Worm (Caenorhabditis elegans): ENCODE measurements around the gene mrp-6.

Gene mrp-6

DNA sequence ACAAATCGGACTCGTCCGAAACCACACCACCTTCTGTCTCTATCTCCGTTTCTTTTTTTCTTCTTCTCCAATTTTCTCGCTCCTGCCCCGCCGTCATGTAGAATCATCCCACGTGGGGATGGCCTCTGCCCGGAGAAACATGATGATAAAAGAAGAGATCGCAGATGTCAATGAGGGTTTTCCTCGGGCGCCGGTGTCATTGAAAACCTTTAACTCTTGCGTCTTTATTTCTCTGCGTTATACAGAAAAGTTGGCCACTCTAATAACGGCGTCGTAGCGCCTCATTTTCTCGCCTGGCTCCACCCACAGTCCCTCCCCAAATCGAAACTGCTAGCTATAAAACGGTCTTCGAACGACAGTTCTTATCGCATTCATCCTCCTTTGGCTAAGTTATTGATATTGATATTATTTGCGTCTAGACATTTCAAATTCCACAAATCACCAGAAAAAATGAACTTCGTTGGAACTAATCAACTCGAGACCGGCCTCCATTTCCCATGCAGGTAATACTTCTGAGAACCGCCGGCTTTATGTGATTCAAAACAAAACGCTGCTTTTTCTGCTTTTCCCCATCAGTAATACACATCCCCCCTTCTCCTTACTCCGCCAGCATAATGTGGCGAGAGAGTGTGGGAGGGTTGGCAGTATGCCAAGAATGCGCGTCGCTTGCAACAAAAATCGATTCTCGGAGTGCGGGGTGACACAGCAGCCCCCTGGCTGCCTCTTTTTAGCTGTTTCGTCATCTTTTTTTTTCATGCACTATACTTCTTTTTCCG lies 41.3 kb downstream of the mrp-6 start (continued):
- TF ChIP-seq zfp-2 (tag; optimal IDR thresholded peaks at IDR 0.05) (peak; percentile 36), dmd-8 (GFP tag; IDR thresholded peaks at IDR 0.05) (no peak), daf-8 (GFP tag; IDR thresholded peaks at IDR 0.05) (0 out of 2 replicates have a peak, but pooled peaks have one; percentile 34), dpl-1 (GFP tag; optimal IDR thresholded peaks at IDR 0.05) (peak; percentile 23), jun-1 (tag; optimal IDR thresholded peaks at IDR 0.05) (no peak), madf-5 (GFP tag; IDR thresholded peaks at IDR 0.05) (0 out of 4 replicates have a peak, but pooled peaks have one; percentile 32 to 56), tra-1 (GFP tag; IDR thresholded peaks at IDR 0.05) (peak; percentile 29; the same call in 1 of the 2 replicates), Y75B8A.6 (GFP tag; IDR thresholded peaks at IDR 0.05) (no peak), hlh-30 (tag; optimal IDR thresholded peaks at IDR 0.05; ENCODE audit: insufficient read depth) (peak; percentile 88), dmd-9 (GFP tag; IDR thresholded peaks at IDR 0.05) (peak; percentile 82; the same call in 1 of the 2 replicates), zag-1 (tag; optimal IDR thresholded peaks at IDR 0.05) (no peak), nhr-41 (GFP tag; IDR thresholded peaks at IDR 0.05) (0 out of 2 replicates have a peak, but pooled peaks have one; percentile 17), ceh-20 (GFP tag; IDR thresholded peaks at IDR 0.05) (peak; percentile 15; the same call in 1 of the 2 replicates), spr-1 (tag; optimal IDR thresholded peaks at IDR 0.05) (peak; percentile 9), T26A8.4 (GFP tag; IDR thresholded peaks at IDR 0.05) (peak; percentile 35), arid-1 (GFP tag; conservative IDR thresholded peaks at IDR 0.05) (peak; percentile 33; the same call in 1 of the 2 replicates), lsy-2 (tag; optimal IDR thresholded peaks at IDR 0.05) (peak; percentile 11 to 48), F37D6.2 (tag; optimal IDR thresholded peaks at IDR 0.05) (peak; percentile 64), zip-2 (tag; optimal IDR thresholded peaks at IDR 0.05) (no peak), R02D3.7 (tag; optimal IDR thresholded peaks at IDR 0.05) (no peak), aha-1 (tag) (peak; percentile 100), ctbp-1 (GFP tag; IDR thresholded peaks at IDR 0.05) (peak; percentile 57; the same call in 1 of the 2 replicates), nhr-6 (tag; optimal IDR thresholded peaks at IDR 0.05) (peak; percentile 9), mdl-1 (tag; optimal IDR thresholded peaks at IDR 0.05) (peak; percentile 97 to 98), lin-13 (GFP tag; optimal IDR thresholded peaks at IDR 0.05) (peak; percentile 39), ztf-7 (tag; optimal IDR thresholded peaks at IDR 0.05) (no peak), lir-3 (tag; optimal IDR thresholded peaks at IDR 0.05) (no peak), aly-2 (tag; optimal IDR thresholded peaks at IDR 0.05) (no peak), egl-27 (tag; optimal IDR thresholded peaks at IDR 0.05) (no peak), duxl-1 (tag; optimal IDR thresholded peaks at IDR 0.05; ENCODE audit: poor library complexity) (peak; percentile 45)

DNA sequence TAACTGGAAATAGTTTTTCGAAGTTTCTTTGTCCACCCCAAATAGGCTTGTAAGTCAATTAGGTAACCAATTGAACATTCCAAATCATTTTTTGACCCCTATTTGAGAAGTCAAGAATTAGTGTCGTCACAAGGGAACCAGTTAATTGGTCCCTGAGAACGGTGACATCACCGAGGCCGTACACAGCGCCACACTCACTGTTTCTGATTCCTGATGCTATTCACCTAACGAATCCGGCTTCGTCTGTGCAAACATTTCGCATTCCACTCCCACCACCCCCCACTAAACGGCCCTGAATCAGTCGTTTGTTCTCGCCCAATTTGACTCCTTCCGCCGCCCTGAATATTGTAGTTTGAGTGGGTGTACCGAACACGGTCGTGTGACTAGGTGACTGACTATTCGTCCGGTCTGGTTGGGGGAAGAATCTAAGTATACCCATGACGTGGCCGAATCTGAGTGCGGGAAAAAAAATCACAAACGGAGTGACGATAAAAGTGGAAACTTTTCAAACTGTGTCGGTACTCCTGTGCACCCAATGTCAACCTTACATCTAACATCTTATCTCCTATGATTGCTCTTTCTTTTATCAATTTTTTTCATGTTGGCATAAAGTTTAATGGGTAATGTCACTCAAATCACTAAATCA lies 42.3 kb downstream of the mrp-6 start:
- TF ChIP-seq nhr-28 (tag; optimal IDR thresholded peaks at IDR 0.05), result peak; percentile 23
- peak; percentile 6; the same call in 1 of the 2 replicates for TF ChIP-seq tra-1 (GFP tag; IDR thresholded peaks at IDR 0.05)
- TF ChIP-seq php-3 (GFP tag; IDR thresholded peaks at IDR 0.05), result peak; percentile 57; the same call in 1 of the 2 replicates
- no peak for TF ChIP-seq ces-1 (GFP tag; optimal IDR thresholded peaks at IDR 0.05)
- peak; percentile 14; the same call in 1 of the 2 replicates for TF ChIP-seq lin-1 (GFP tag; IDR thresholded peaks at IDR 0.05)
- peak; percentile 14; the same call in 1 of the 2 replicates for TF ChIP-seq set-16 (GFP tag; IDR thresholded peaks at IDR 0.05)
- TF ChIP-seq mdt-29 (GFP tag; IDR thresholded peaks at IDR 0.05), result peak; percentile 27; the same call in 1 of the 2 replicates
- TF ChIP-seq F26F4.8 (GFP tag; conservative IDR thresholded peaks at IDR 0.05), result no peak
- no peak for TF ChIP-seq madf-5 (GFP tag; IDR thresholded peaks at IDR 0.05)
- TF ChIP-seq nhr-48 (tag; optimal IDR thresholded peaks at IDR 0.05), result peak; percentile 35
- TF ChIP-seq aha-1 (tag), result peak; percentile 80
- TF ChIP-seq unc-62 (GFP tag; optimal IDR thresholded peaks at IDR 0.05 in 1 of 2), result peak in 1 of 2 experiments; percentile 48
- TF ChIP-seq unc-62 (tag; optimal IDR thresholded peaks at IDR 0.05), result no peak
- peak; percentile 87 for TF ChIP-seq dmd-6 (GFP tag; IDR thresholded peaks at IDR 0.05)
- no peak for TF ChIP-seq ceh-82 (tag; optimal IDR thresholded peaks at IDR 0.05)
- TF ChIP-seq arid-1 (GFP tag; conservative IDR thresholded peaks at IDR 0.05), result 0 out of 2 replicates have a peak, but pooled peaks have one; percentile 16
- peak in 1 of 2 experiments; percentile 11 for TF ChIP-seq hif-1 (tag; optimal IDR thresholded peaks at IDR 0.05)
- no peak for TF ChIP-seq jun-1 (tag; optimal IDR thresholded peaks at IDR 0.05)
- no peak for TF ChIP-seq lin-15B (tag; optimal IDR thresholded peaks at IDR 0.05)
- TF ChIP-seq dve-1 (tag; optimal IDR thresholded peaks at IDR 0.05; ENCODE audit: insufficient read depth), result peak; percentile 73
- TF ChIP-seq nhr-25 (tag; optimal IDR thresholded peaks at IDR 0.05; ENCODE audit: borderline replicate concordance, insufficient read depth), result peak; percentile 46
- TF ChIP-seq hlh-11 (tag; optimal IDR thresholded peaks at IDR 0.05), result peak; percentile 73

All from whole organism, L4 larva.